Fruit fly (Drosophila melanogaster) whole organism, pupa: ENCODE data around the gene Cdc14.
A peak's percentile ranks its signal among the peaks of the same experiment; 100 is the strongest.

Experiments
- CG12605 ChIP-seq: fragments of 200-800 bp; sonication (Bioruptor generic); IDR thresholded peaks from 2 replicates; pipeline ENCODE4 v1.3.6; 2022; ENCODE audit warnings: missing biosample characterization, missing genetic modification characterization
- CG14655 ChIP-seq: fragments of 200-800 bp; sonication (Bioruptor generic); optimal IDR thresholded peaks from 3 replicates; lab custom pipeline; 2017; ENCODE audit warnings: mild to moderate bottlenecking, missing biosample characterization, missing genetic modification reagents, missing genetic modification characterization
- CG17806 ChIP-seq: fragments of 200-800 bp; sonication (Bioruptor generic); optimal IDR thresholded peaks from 2 replicates; lab custom pipeline; 2018; ENCODE audit warnings: missing biosample characterization, mild to moderate bottlenecking, missing genetic modification characterization, moderate library complexity
- CG32121 ChIP-seq: fragments of 200-800 bp; sonication (Bioruptor generic); IDR thresholded peaks from 2 replicates; pipeline ENCODE4 v1.3.6; 2022; ENCODE audit warnings: missing biosample characterization, missing genetic modification characterization
- CG8159 ChIP-seq: fragments of 200-800 bp; sonication (Bioruptor generic); optimal IDR thresholded peaks from 3 replicates; lab custom pipeline; 2018; ENCODE audit warnings: missing biosample characterization, mild to moderate bottlenecking, missing genetic modification characterization, moderate library complexity
- CG8301 ChIP-seq: fragments of 200-800 bp; sonication (Bioruptor generic); optimal IDR thresholded peaks from 2 replicates; lab custom pipeline; 2018; ENCODE audit warnings: missing biosample characterization, mild to moderate bottlenecking, missing genetic modification characterization
- EcR ChIP-seq: fragments of 200-800 bp; sonication (Bioruptor generic); optimal IDR thresholded peaks from 3 replicates; lab custom pipeline; 2019; ENCODE audit warnings: missing biosample characterization, missing genetic modification characterization, mild to moderate bottlenecking, moderate library complexity, missing genetic modification reagents
- Ets98B ChIP-seq: fragments of 200-800 bp; sonication (Bioruptor generic); IDR thresholded peaks from 2 replicates; pipeline ENCODE4 v1.3.6; 2022; ENCODE audit warnings: missing biosample characterization, missing genetic modification characterization
- Pif1B ChIP-seq: fragments of 200-800 bp; sonication (Bioruptor generic); optimal IDR thresholded peaks from 3 replicates; lab custom pipeline; 2016; ENCODE audit warnings: missing biosample characterization, missing genetic modification characterization
- Snoo ChIP-seq: fragments of 200-800 bp; sonication (Bioruptor generic); optimal IDR thresholded peaks from 3 replicates; lab custom pipeline; 2017; ENCODE audit warnings: missing biosample characterization, mild to moderate bottlenecking, missing genetic modification characterization, inconsistent platforms
- fd96Ca ChIP-seq: fragments of 200-800 bp; sonication (Bioruptor generic); IDR thresholded peaks from 3 replicates; pipeline ENCODE4 v1.3.6; 2022; ENCODE audit warnings: missing biosample characterization, missing genetic modification characterization
- rn ChIP-seq: fragments of 200-800 bp; sonication (Bioruptor generic); IDR thresholded peaks from 2 replicates; pipeline ENCODE4 v1.3.6; 2022; ENCODE audit warnings: missing biosample characterization, missing genetic modification characterization

dm6 chr2L:7827045-7828004 is 16.8 kb upstream of the Cdc14 start, which contains the start of the genes Rack1 and mts:
- TF ChIP-seq CG17806 (tag; lab: Kevin White, UChicago) (peak; percentile 25), EcR (GFP tag; lab: Kevin White, UChicago) (no peak), CG14655 (no peak), fd96Ca (GFP tag; lab: Robert Waterston, UW) (peak; percentile 41; the same call in 1 of the 3 replicates), CG12605 (GFP tag; lab: Robert Waterston, UW) (peak; percentile 77), rn (GFP tag; lab: Robert Waterston, UW) (peak; percentile 43), Pif1B (peak; percentile 43), CG8159 (tag; lab: Kevin White, UChicago) (peak; percentile 58), CG8301 (peak; percentile 43), Snoo (tag; lab: Kevin White, UChicago) (peak; percentile 86), Ets98B (GFP tag; lab: Robert Waterston, UW) (peak; percentile 63), CG32121 (peak; percentile 34; the same call in 1 of the 2 replicates)
